Worm (Caenorhabditis elegans): ENCODE data around the gene cyp-33D3.

Gene cyp-33D3

DNA sequence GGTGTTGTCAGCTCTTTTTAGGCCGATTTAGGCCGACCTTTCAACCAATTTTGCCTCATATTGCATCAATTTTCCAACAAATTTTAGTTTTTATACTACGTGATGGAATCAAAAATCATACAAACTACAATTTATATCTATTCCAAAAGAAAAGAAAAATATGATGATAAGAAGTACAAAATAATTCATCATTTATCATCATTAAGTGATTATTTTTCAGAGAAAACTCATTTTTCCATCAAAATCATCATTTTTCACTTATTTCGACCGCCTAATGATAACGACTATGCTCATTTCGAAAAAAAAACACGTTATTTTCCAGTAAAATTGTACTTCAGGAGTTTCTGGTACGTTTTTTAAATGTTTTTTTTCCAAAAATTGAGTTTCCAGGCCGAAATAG lies 17.8 kb upstream of the cyp-33D3 start:
- TF ChIP-seq dpl-1 (GFP tag; optimal IDR thresholded peaks at IDR 0.05) (no peak), egl-18 (GFP tag; IDR thresholded peaks at IDR 0.05) (no peak), snpc-1.3 (tag; optimal IDR thresholded peaks at IDR 0.05; ENCODE audit: insufficient read depth) (no peak), lag-1 (GFP tag; IDR thresholded peaks at IDR 0.05) (no peak), T07F8.4 (tag; optimal IDR thresholded peaks at IDR 0.05) (no peak), B0035.1 (tag; optimal IDR thresholded peaks at IDR 0.05) (no peak), B0336.3 (GFP tag; IDR thresholded peaks at IDR 0.05) (no peak), let-607 (tag; optimal IDR thresholded peaks at IDR 0.05) (no peak), hlh-12 (tag; optimal IDR thresholded peaks at IDR 0.05) (no peak), Y56A3A.18 (GFP tag; IDR thresholded peaks at IDR 0.05) (no peak), lin-26 (GFP tag; IDR thresholded peaks at IDR 0.05) (no peak), lsy-27 (tag; optimal IDR thresholded peaks at IDR 0.05; ENCODE audit: borderline replicate concordance, insufficient read depth) (no peak), ceh-100 (GFP tag; IDR thresholded peaks at IDR 0.05) (no peak), zfh-2 (GFP tag; conservative IDR thresholded peaks at IDR 0.05) (no peak), nhr-27 (tag; optimal IDR thresholded peaks at IDR 0.05) (no peak), fkh-3 (tag; optimal IDR thresholded peaks at IDR 0.05) (no peak)

DNA sequence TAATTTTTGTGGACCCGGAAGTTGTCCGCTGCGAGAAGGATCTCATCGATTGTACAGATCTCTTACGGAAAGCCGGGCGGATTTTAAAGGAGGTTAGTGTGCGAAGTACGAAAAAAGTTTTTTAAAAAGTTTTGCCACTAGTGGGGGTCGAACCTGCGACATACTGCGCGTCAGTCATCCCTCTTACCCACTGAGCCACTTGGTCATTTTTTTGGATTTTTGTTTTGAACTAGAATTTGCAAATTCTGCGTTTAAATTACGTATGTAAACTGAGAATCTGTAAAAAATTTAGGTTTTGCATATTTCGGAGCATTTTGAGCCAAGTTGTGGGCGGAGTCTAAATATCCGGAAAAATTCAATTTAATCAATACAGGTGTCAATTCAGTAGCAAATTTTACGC lies 11.6 kb upstream of the cyp-33D3 start:
- TF ChIP-seq ztf-25 (GFP tag; IDR thresholded peaks at IDR 0.05), result no peak
- no peak for TF ChIP-seq pbrm-1 (GFP tag; IDR thresholded peaks at IDR 0.05)
- TF ChIP-seq K12H6.12 (tag; optimal IDR thresholded peaks at IDR 0.05), result no peak
- TF ChIP-seq Y95B8A.8 (GFP tag; IDR thresholded peaks at IDR 0.05), result no peak
- TF ChIP-seq let-526 (GFP tag; IDR thresholded peaks at IDR 0.05), result no peak
- TF ChIP-seq rpc-1 (optimal IDR thresholded peaks at IDR 0.05), result peak; percentile 14
- peak; percentile 58 for TF ChIP-seq rpc-1 (tag; optimal IDR thresholded peaks at IDR 0.05)
- no peak for TF ChIP-seq aptf-2 (GFP tag; conservative IDR thresholded peaks at IDR 0.05)
- TF ChIP-seq tbp1 (GFP tag; optimal IDR thresholded peaks at IDR 0.05), result peak; percentile 71
- TF ChIP-seq K11D2.4 (GFP tag; IDR thresholded peaks at IDR 0.05), result no peak

DNA sequence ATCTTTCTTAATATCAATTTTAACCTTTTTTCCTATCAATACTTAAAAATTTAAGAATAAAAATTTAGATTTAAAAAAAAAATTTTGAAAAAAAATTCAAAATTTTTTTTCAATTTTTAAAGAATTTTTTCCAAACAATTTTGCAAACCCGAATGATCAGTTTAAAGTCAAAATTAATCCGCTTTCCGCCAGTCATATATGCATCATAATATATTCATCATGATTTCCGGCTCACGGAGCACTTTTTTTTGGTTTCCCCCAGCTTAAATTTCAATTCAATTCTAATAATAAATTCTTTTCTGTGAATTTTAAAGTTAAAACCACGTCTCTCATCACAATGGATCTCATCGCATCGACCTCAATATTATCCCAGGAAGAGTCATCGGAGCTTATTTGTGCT lies 9.5 kb upstream of the cyp-33D3 start, which contains the start of gene nhr-230:
Gene nhr-230, plus strand, starts transcription at position 301 of the 400 bp plus-strand sequence.
- TF ChIP-seq T26A5.8 (tag; optimal IDR thresholded peaks at IDR 0.05), result no peak
- no peak for TF ChIP-seq tbp1 (GFP tag; optimal IDR thresholded peaks at IDR 0.05)
- TF ChIP-seq ZK185.1 (tag; optimal IDR thresholded peaks at IDR 0.05; ENCODE audit: poor library complexity, severe bottlenecking), result no peak
- TF ChIP-seq F52B5.7 (tag; optimal IDR thresholded peaks at IDR 0.05), result no peak
- TF ChIP-seq K11D2.4 (GFP tag; IDR thresholded peaks at IDR 0.05), result no peak
- no peak for TF ChIP-seq tbx-9 (tag; optimal IDR thresholded peaks at IDR 0.05; ENCODE audit: borderline replicate concordance)
- no peak for TF ChIP-seq ztf-22 (GFP tag; optimal IDR thresholded peaks at IDR 0.05)
- TF ChIP-seq rpc-1 (optimal IDR thresholded peaks at IDR 0.05), result no peak
- TF ChIP-seq rpc-1 (tag; optimal IDR thresholded peaks at IDR 0.05), result no peak
- TF ChIP-seq nfya-1 (tag; optimal IDR thresholded peaks at IDR 0.05; ENCODE audit: borderline replicate concordance, insufficient read depth), result no peak
- TF ChIP-seq dpff-1 (tag; optimal IDR thresholded peaks at IDR 0.05), result no peak
- no peak for TF ChIP-seq unc-130 (GFP tag; optimal IDR thresholded peaks at IDR 0.05)
- no peak for TF ChIP-seq ceh-100 (GFP tag; IDR thresholded peaks at IDR 0.05)
- TF ChIP-seq mes-4 (tag; optimal IDR thresholded peaks at IDR 0.05), result no peak
- no peak for TF ChIP-seq F57C9.4 (tag; optimal IDR thresholded peaks at IDR 0.05)
- no peak for TF ChIP-seq nhr-120 (GFP tag; IDR thresholded peaks at IDR 0.05)
- TF ChIP-seq efl-1 (GFP tag; optimal IDR thresholded peaks at IDR 0.05), result no peak
- TF ChIP-seq ccch-3 (GFP tag; optimal IDR thresholded peaks at IDR 0.05), result no peak

Measured in whole organism, young adult.